Worm (Caenorhabditis elegans): ENCODE measurements around the gene F09F7.6.

ce11 chrIII:5550844-5551243 is 1.1 kb downstream of the F09F7.6 start:
- no peak for TF ChIP-seq tbx-8 (GFP tag; optimal IDR thresholded peaks at IDR 0.05)
- TF ChIP-seq sem-2 (GFP tag; optimal IDR thresholded peaks at IDR 0.05), result no peak
- no peak for TF ChIP-seq blmp-1 (tag; optimal IDR thresholded peaks at IDR 0.05)
- no peak for TF ChIP-seq nhr-12 (tag; optimal IDR thresholded peaks at IDR 0.05)
- no peak for TF ChIP-seq nhr-28 (tag; optimal IDR thresholded peaks at IDR 0.05)
- TF ChIP-seq nhr-76 (tag; optimal IDR thresholded peaks at IDR 0.05), result no peak
- no peak for TF ChIP-seq lin-13 (tag; optimal IDR thresholded peaks at IDR 0.05)
- TF ChIP-seq lin-32 (GFP tag; optimal IDR thresholded peaks at IDR 0.05), result no peak
- no peak for TF ChIP-seq sptf-1 (tag; optimal IDR thresholded peaks at IDR 0.05)
- no peak for TF ChIP-seq unc-62 (GFP tag; optimal IDR thresholded peaks at IDR 0.05)
- no peak for TF ChIP-seq ztf-11 (tag; optimal IDR thresholded peaks at IDR 0.05)
- no peak for TF ChIP-seq elt-3 (tag; optimal IDR thresholded peaks at IDR 0.05)
- TF ChIP-seq nhr-237 (tag; optimal IDR thresholded peaks at IDR 0.05), result no peak
